Fruit fly (Drosophila melanogaster) whole organism, wandering third instar larva: ENCODE results near the gene CG9173.

Experiments
- CG32264 ChIP-seq: fragments of 200-800 bp; sonication (Bioruptor generic); optimal IDR thresholded peaks from 2 replicates; lab custom pipeline; 2016; ENCODE audit warnings: missing biosample characterization, missing genetic modification characterization
- Hnf4 ChIP-seq: fragments of 200-800 bp; sonication (Bioruptor generic); optimal IDR thresholded peaks from 2 replicates; lab custom pipeline; 2016; ENCODE audit warnings: missing biosample characterization, mild to moderate bottlenecking, missing genetic modification characterization
- OdsH ChIP-seq: fragments of 200-800 bp; sonication (Bioruptor generic); optimal IDR thresholded peaks from 2 replicates; lab custom pipeline; 2016; ENCODE audit warnings: missing biosample characterization, mild to moderate bottlenecking, missing genetic modification characterization
- Vsx2 ChIP-seq: fragments of 200-300, 225-300 bp; sonication (Bioruptor generic); optimal IDR thresholded peaks from 2 replicates; lab custom pipeline; 2018; ENCODE audit warnings: missing biosample characterization, missing genetic modification characterization; ENCODE audit not compliant: partially characterized antibody
- dmrt93B ChIP-seq: fragments of 200-800 bp; sonication (Bioruptor generic); optimal IDR thresholded peaks from 2 replicates; lab custom pipeline; 2018; ENCODE audit warnings: missing biosample characterization, mild to moderate bottlenecking, missing genetic modification characterization
- dsf ChIP-seq: sonication (Bioruptor generic); optimal IDR thresholded peaks from 2 replicates; lab custom pipeline; 2016; ENCODE audit warnings: missing biosample characterization, missing genetic modification characterization, borderline replicate concordance
- pan ChIP-seq: fragments of >200 bp; optimal IDR thresholded peaks from 2 replicates; lab custom pipeline; 2017
- psq ChIP-seq: fragments of 200-800 bp; sonication (Bioruptor generic); optimal IDR thresholded peaks from 3 replicates; lab custom pipeline; 2017; ENCODE audit warnings: missing biosample characterization, mild to moderate bottlenecking, missing genetic modification characterization, moderate library complexity
- sage ChIP-seq: fragments of 200-800 bp; sonication (Bioruptor generic); optimal IDR thresholded peaks from 2 replicates; lab custom pipeline; 2016; ENCODE audit warnings: missing biosample characterization, mild to moderate bottlenecking, missing genetic modification characterization
- sv ChIP-seq: fragments of 200-800 bp; sonication (Bioruptor generic); optimal IDR thresholded peaks from 3 replicates; lab custom pipeline; 2016; ENCODE audit warnings: missing biosample characterization, missing genetic modification characterization
- usp ChIP-seq: fragments of >200 bp; optimal IDR thresholded peaks from 2 replicates; lab custom pipeline; 2017; ENCODE audit warnings: missing biosample characterization, missing genetic modification characterization

dm6 chr3L:1420950-1421349 is 2.3 kb downstream of the CG9173 start:
- TF ChIP-seq dmrt93B (GFP tag; lab: Kevin White, UChicago) (no peak), Hnf4 (no peak), pan (no peak), usp (no peak), OdsH (GFP tag; lab: Kevin White, UChicago) (no peak), psq (GFP tag; lab: Kevin White, UChicago) (no peak), sage (GFP tag; lab: Kevin White, UChicago) (no peak), CG32264 (no peak), Vsx2 (GFP tag; lab: Kevin White, UChicago) (no peak), dsf (no peak), sv (GFP tag; lab: Kevin White, UChicago) (no peak)
